Fruit fly (Drosophila melanogaster): ENCODE data around the gene CG42834.

The CG42834 gene

DNA sequence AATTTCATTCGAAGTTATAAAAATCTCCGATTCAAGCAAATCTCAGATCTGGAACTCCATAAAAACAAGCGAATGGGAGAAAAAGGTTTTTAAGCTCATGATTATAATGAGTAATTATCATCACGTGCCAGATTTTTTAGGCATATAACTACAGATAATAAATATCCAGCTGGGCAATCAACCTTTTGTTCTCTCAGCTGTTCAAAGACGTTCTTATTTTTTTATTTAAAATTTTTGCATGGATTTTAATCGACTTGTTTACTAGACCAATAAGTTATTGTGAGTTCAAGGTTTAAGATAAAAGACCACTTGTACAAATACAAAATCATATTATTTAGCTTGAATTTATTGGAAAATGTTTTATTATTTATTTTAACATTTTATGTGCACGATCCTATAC is 14.4 kb upstream of the CG42834 start:
- TF ChIP-seq noc (tag; optimal IDR thresholded peaks at IDR 0.05): peak; percentile 48

DNA sequence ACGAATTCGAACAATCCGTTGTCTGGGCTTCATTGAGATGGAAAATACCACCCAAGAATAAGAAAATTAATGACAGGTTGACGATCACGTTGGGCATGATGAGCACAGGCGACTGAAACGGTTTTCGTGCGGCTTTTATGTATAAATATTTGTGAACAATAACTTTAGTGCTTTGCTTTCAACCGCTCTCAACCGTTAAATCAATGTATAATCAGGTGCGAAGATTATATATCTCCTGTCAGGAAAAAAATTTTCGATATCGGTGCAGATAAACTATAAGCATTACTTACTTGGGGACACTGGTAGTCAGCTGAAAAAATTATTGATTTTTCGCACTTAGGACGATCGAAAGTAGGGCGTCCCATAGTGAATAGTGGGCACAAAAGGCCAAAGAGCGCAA is 13.6 kb upstream of the CG42834 start, which contains the start of gene CG42823:
Gene CG42823, minus strand, starts transcription at position 101 of the 400 bp plus-strand sequence.
- no peak for TF ChIP-seq noc (tag; optimal IDR thresholded peaks at IDR 0.05)

DNA sequence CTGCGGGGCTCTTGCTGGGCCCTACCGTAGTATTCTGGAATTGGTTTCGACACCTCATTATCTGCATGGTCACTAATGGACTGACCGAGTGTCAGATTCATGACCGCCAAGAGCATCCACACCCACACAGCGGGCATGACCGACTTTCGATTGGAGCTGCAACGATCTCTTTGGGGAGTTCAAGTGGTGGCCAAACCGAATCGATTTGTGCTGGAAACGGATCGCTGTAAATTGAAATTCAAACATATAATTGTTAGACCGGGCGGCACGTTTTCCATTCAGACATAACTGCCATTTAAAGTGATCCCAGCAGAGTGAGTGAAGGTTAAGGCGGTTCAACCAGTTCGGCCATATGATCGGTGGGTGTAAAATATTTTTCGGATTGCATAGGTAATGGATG is 12.1 kb upstream of the CG42834 start, which contains the start of the genes CG42824 and CG42798:
Gene CG42824, minus strand, starts transcription at position 101 of the 400 bp plus-strand sequence.
Gene CG42798, plus strand, starts transcription at position 268 of the 400 bp plus-strand sequence.
- no peak for TF ChIP-seq noc (tag; optimal IDR thresholded peaks at IDR 0.05)

DNA sequence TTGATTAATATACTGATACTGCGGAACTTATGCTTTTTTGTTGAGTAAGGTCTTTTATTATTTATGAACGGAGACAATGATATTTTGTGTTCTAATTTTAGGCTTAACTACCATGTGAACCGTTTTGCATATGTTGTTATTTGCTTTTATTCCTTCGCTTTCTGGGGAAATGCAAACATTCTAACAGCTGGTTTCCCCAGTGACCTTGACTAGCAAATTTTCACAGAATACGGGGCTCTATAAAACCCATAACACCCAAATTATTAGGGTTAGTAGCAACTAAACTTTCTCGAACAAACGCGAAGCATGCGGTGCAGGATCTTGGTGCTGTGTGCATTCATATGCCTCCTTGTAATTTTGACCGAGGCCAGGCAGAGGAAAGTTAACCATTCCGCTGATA is 11.0 kb upstream of the CG42834 start, which contains the start of gene CG17283:
Gene CG17283, plus strand, starts transcription at position 301 of the 400 bp plus-strand sequence.
- no peak for TF ChIP-seq noc (tag; optimal IDR thresholded peaks at IDR 0.05)

DNA sequence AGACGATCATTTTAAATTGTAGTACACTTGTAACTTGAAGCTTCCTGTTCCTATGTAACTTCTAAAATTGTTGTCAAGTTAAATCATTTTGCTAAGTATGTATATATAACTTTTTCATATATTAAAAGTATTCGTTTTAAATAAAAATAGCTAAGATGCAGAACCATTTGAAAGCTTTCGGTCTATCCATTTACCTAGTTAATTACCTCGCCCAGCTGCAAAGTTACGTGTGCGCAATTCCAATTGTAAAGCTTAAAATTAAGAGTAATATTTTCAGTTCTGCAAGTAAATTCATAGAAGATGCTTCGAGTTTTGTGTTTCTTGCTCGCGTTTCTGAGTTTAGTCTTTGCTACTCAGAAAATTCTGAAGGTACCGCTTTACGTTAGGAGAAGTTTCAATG is 9.2 kb upstream of the CG42834 start, which contains the start of gene CG5860:
Gene CG5860, plus strand, starts transcription at position 301 of the 400 bp plus-strand sequence.
- TF ChIP-seq noc (tag; optimal IDR thresholded peaks at IDR 0.05): no peak

DNA sequence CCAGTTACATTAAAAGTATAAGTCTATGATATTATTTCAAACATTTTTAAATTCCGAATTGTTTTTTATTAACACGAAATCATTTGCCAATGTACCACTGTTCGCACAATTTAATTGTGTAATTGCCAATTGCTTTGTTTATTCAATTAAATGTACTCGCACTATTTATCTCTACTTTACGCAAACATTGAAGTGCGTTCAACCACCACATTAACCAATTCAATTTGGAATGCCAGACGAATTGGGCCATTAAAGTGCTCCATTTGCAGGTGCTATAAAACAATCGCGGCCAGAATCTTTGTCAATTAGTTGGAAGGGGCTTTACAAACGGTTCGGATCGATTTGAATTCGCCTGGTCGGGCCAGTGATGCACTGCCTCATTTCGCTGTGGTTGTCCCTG is 7.8 kb upstream of the CG42834 start, which contains the start of gene CG5863:
Gene CG5863, plus strand, starts transcription at position 301 of the 400 bp plus-strand sequence.
- TF ChIP-seq noc (tag; optimal IDR thresholded peaks at IDR 0.05): no peak

DNA sequence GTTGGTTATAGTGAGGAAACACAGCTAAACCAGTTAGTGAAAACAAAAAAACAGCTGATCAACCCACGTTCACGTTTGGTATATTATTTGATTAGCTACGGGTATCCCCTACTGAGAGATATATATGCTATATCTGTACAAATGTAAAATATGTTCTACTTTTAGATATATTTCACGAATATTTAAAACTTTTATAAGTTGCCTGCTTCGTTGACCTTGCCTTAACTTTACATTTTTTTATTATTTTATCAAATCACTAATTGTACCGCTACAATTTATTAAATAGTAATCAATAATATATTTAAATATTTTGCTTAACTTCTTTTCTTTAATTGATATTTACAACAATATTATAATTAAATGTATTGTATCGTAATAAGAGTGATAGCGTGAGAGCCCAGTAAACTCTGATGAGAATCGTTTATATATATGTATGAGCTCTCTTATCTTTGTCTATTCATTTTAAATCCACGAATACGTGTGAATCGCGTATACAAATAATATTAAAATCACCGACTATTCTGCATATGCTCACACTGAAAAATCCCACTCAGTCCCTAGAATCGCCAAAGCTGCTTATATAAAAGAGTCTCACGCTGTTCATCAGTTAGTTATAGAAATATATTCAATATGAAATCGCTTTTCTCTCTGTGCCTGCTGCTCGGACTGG is 6.0 kb upstream of the CG42834 start, which contains the start of gene CG42821:
Gene CG42821, plus strand, starts transcription at position 620 of the 670 bp plus-strand sequence.
- no peak for TF ChIP-seq noc (tag; optimal IDR thresholded peaks at IDR 0.05)

DNA sequence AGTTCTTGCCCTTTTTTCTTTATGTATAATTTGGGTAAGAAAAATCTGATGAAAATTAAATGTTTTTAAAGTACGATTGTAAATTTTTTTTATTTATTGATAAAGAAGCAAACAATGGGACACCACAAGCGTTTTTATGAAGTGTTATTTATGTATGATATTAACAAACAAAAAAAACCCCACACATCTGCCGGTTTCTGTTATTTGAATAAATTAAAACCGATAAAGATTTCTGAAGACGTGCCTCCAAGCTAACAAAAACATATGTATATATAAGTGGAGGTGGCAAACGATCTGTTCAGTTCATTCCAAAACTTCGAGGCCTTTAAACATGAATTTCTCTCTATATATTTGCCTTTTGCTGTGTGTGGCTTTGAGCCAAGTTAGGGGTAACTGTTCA is 5.0 kb upstream of the CG42834 start, which contains the start of gene CG42822:
Gene CG42822, plus strand, starts transcription at position 301 of the 400 bp plus-strand sequence.
- no peak for TF ChIP-seq noc (tag; optimal IDR thresholded peaks at IDR 0.05)

DNA sequence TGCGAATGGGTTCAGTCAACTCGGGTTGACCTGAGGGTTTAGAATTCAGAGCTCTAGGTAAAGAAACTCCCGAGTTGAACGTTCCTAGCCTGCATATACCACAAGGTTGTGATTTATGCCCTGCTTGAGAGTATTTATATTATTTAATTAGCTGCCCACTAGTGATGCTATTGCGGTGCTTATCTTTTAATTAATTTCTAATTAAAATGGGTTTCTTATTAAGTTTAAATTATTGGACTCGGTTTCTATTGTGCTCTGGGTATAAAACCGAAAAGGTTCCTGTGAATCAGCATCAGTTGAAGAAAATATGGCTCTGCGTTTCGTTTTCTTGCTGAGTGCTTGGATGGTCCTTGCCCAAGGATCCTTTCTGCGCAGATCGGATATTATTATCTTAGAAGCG is 3.1 kb upstream of the CG42834 start, which contains the start of gene CG5866:
Gene CG5866, plus strand, starts transcription at position 301 of the 400 bp plus-strand sequence.
- no peak for TF ChIP-seq noc (tag; optimal IDR thresholded peaks at IDR 0.05)

DNA sequence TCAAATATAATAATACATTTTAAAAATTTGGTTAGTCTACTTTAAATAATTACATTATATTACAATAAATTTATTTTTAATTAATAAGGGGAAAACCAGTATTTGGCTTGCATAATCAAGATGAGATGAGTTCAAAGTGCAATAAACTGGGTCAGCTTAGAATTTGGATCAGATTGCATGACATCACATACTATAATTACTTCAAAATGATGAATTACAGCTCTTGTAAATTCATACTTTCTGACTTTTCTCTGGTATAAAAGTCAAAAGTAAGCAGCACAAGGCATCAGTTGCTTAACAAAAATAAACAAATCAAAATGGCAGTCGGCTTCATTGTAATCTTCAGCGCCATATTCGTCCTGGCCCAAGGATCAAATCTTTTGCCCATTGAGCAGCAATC is 1.4 kb upstream of the CG42834 start, which contains the start of gene CG33333:
Gene CG33333, plus strand, starts transcription at position 301 of the 400 bp plus-strand sequence.
- TF ChIP-seq noc (tag; optimal IDR thresholded peaks at IDR 0.05): no peak

DNA sequence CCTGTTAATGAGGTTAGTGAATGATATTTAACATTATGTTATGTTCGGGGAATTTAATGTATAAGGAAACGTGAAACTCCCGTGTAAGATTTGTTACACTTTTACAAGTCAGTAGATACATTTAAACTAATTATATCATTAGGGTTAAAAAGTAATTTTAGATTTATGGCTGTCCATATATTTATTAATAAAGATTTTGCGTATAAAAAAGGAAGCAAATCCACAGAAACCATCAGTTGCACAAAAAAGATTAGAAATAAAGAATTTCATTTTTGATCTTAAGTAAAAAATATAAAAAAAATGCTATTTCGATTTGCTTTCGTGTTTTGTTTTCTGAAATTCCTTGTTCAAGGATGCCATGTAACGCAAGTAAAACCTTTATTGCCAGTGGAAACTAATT is 1.8 kb downstream of the CG42834 start, which contains the start of gene CG42835:
Gene CG42835, plus strand, starts transcription at position 301 of the 400 bp plus-strand sequence.
- no peak for TF ChIP-seq noc (tag; optimal IDR thresholded peaks at IDR 0.05)

DNA sequence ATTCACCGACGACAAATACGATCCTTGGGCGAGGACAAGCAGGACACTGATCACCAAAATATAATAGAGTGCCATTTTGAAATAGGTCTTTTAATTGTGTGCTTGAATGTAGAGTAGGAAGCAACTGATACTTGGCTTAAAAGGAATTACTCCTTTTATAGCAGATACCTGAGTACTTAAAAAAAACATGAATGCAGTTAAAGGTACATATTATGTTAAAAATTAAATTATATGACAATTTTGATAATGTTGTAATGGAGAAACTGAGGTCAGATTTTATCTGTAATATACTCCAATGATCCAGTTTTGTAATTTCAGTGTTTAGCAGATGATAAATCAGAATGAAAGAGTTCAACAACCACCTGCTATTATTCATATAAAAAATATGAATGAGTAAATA is 3.5 kb downstream of the CG42834 start, which contains the start of gene CG14332:
Gene CG14332, minus strand, starts transcription at position 101 of the 400 bp plus-strand sequence.
- no peak for TF ChIP-seq noc (tag; optimal IDR thresholded peaks at IDR 0.05)

DNA sequence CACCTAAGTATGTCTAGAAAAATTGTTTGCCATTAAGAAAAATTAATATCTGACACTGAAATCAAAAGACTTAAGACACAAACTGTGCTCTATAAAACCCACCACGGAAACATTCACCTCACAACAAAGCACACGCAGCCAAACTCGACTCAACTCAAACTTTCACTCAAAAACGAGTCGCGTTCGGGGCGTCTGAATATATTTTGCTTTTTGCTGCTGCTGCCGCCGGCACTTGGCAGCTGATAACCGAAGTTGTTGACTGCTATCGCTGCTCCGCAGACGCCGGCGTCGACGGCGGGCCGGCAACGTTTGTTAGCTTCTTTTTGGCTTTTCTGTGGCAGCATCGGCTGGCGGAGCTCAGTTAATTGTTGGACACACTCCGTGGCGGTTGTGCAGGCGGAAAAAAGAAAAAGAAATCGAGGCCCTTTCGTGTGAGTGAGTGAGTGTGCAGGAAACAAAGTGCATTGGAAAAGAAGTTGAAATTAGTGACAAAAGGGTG is 6.9 kb downstream of the CG42834 start, which contains the start of gene cysu:
Gene cysu, plus strand, starts transcription at position 352 of the 499 bp plus-strand sequence.
- TF ChIP-seq noc (tag; optimal IDR thresholded peaks at IDR 0.05): no peak

DNA sequence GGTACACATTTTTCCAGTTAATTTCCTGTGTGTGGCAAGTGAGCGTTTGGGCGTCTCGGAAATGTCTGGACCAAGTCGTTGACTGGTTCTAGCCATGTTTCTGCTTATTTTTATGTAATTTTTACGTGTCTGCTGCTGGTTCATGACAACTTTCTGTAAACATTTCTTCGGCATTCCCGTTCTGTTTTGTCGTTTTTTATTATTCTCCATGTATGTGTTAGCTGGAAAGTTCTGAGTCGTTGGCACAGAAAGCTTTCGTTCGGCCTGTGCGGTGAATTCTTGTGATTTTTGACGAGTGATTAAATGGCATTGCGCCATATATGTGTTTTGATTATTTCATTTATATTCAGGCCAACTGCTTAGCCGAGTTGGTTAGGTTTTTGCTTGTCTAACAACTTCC is 7.7 kb downstream of the CG42834 start:
- TF ChIP-seq noc (tag; optimal IDR thresholded peaks at IDR 0.05): no peak

DNA sequence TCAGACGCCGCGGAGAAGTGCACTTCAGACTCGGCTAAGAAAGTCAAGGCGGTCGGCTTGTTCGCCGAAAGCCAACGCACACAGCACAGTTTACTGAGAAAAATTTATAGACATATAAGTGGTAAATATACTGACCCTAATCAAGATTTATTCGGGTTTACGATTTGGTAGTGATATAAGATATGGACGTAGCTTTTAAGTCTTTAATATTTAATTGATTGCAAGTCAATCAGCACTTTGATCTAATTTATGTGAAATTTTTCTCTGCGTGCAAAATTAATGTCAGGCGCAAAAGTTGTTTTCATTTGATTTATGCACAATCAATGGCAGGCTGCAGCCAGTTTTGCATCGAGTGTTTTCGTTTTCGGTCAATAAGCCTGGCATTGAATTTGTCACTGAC is 11.9 kb downstream of the CG42834 start:
- TF ChIP-seq noc (tag; optimal IDR thresholded peaks at IDR 0.05): no peak

DNA sequence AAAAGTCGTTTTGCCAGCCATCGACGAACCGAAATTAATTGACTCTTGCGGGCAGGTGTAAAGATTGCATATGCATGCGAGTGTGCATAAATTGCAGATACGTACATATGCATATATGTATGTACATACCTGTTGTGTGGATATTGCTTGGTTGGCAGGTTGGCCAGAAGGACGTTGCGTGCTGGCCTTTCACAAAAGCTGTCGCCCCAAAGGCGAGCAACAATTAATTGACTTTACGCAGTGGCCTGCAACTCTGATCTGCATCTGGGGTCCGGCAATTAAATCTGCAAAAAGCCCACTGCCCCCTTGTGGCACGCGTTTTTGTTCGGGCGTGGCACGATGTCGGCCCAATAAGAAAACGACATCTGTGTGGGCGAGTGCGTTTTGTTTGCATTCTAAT is 14.6 kb downstream of the CG42834 start:
- no peak for TF ChIP-seq noc (tag; optimal IDR thresholded peaks at IDR 0.05)
